Worm (Caenorhabditis elegans) whole organism, early embryonic: ENCODE data around the gene nhr-210.

Experiments
- B0310.2 ChIP-seq: sonication (generic microtip); optimal IDR thresholded peaks from 2 replicates; lab custom pipeline; 2016; ENCODE audit warnings: mild to moderate bottlenecking, missing genetic modification characterization, missing compliant biosample characterization
- F13C5.2 ChIP-seq: sonication (generic microtip); optimal IDR thresholded peaks from 2 replicates; lab custom pipeline; 2017; ENCODE audit warnings: mild to moderate bottlenecking, missing genetic modification characterization, inconsistent platforms, missing compliant biosample characterization
- aly-1 ChIP-seq: sonication (generic microtip); optimal IDR thresholded peaks from 2 replicates; lab custom pipeline; 2016; ENCODE audit warnings: missing genetic modification characterization, missing compliant biosample characterization
- ama-1 ChIP-seq: fragments of 150-350 bp; optimal IDR thresholded peaks from 2 replicates; lab custom pipeline; 2014
- ceh-13 ChIP-seq: fragments of 200-800 bp; sonication (Bioruptor generic); optimal IDR thresholded peaks from 2 replicates; lab custom pipeline; 2018; ENCODE audit warnings: mild to moderate bottlenecking, missing genetic modification characterization, missing compliant biosample characterization
- ceh-36 ChIP-seq: sonication (generic microtip); optimal IDR thresholded peaks from 2 replicates; lab custom pipeline; 2016; ENCODE audit warnings: missing genetic modification characterization, inconsistent platforms, missing compliant biosample characterization
- ets-7 ChIP-seq: sonication (generic microtip); optimal IDR thresholded peaks from 2 replicates; lab custom pipeline; 2016; ENCODE audit warnings: missing genotype, missing genetic modification characterization, missing compliant biosample characterization
- flt-1 ChIP-seq: fragments of 200-800 bp; sonication (Bioruptor generic); IDR thresholded peaks from 2 replicates; pipeline ENCODE4 v1.3.6; 2022; ENCODE audit warnings: missing genetic modification characterization, missing compliant biosample characterization
- hmbx-1 ChIP-seq: sonication (generic microtip); optimal IDR thresholded peaks from 2 replicates; lab custom pipeline; 2016; ENCODE audit warnings: mild to moderate bottlenecking, missing genetic modification characterization, missing compliant biosample characterization
- hmg-4 ChIP-seq: fragments of 200-800 bp; sonication (Bioruptor generic); optimal IDR thresholded peaks from 2 replicates; lab custom pipeline; 2018; ENCODE audit warnings: mild to moderate bottlenecking, missing genetic modification characterization, missing compliant biosample characterization
- hnd-1 ChIP-seq: sonication (generic microtip); optimal IDR thresholded peaks from 2 replicates; lab custom pipeline; 2016; ENCODE audit warnings: missing genetic modification characterization, missing compliant biosample characterization
- pes-1 ChIP-seq: fragments of 200-800 bp; sonication (Bioruptor generic); IDR thresholded peaks from 2 replicates; pipeline ENCODE4 v1.3.6; 2022; ENCODE audit warnings: missing genetic modification reagents, missing genetic modification characterization, missing compliant biosample characterization
- scrt-1 ChIP-seq: fragments of 200-800 bp; sonication (Bioruptor generic); IDR thresholded peaks from 2 replicates; pipeline ENCODE4 v1.3.6; 2022; ENCODE audit warnings: missing genetic modification characterization, missing compliant biosample characterization
- sea-1 ChIP-seq: fragments of 200-800 bp; sonication (Bioruptor generic); conservative IDR thresholded peaks from 2 replicates; pipeline ENCODE4 v1.3.6; 2022; ENCODE audit warnings: missing genetic modification characterization, missing compliant biosample characterization
- tbx-11 ChIP-seq: fragments of 200-800 bp; sonication (Bioruptor generic); IDR thresholded peaks from 2 replicates; pipeline ENCODE4 v1.3.6; 2022; ENCODE audit warnings: missing genetic modification characterization, missing compliant biosample characterization
- tbx-37 ChIP-seq: fragments of 200-800 bp; sonication (Bioruptor generic); conservative IDR thresholded peaks from 2 replicates; pipeline ENCODE4 v1.3.6; 2022; ENCODE audit warnings: missing genetic modification reagents, missing genetic modification characterization, missing compliant biosample characterization
- tra-4 ChIP-seq: sonication (generic microtip); optimal IDR thresholded peaks from 2 replicates; lab custom pipeline; 2017; ENCODE audit warnings: missing genetic modification characterization, missing compliant biosample characterization

nhr-210 gene

DNA sequence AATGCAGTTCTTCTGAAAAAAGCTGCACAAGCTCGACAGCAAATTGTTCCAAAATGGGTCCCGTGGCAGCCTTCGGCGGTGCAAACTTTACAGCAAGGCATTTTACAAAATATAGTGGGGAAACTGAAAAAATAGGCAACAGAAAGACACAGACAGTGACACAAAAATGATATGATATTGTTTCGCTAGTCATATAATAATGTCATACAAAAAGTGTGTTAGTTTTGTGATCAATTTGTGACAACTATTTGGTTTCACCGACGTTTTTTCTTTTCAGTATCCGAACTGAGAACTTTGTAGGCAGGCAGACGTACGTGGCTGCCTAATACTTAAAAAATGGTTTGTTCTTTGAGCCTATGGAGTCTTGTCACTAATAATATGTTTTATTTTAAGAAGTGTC is at the start of gene nhr-210:
nhr-210 (minus strand) TSS at position 101 of the 400 bp plus-strand sequence.
- TF ChIP-seq ama-1 (lab: Kevin White, UChicago) (no peak), ceh-13 (GFP tag; lab: Kevin White, UChicago) (no peak), tra-4 (tag; lab: Kevin White, UChicago) (no peak), aly-1 (no peak), ceh-36 (no peak), tbx-11 (GFP tag; lab: Robert Waterston, UW) (no peak), F13C5.2 (tag; lab: Kevin White, UChicago) (no peak)

DNA sequence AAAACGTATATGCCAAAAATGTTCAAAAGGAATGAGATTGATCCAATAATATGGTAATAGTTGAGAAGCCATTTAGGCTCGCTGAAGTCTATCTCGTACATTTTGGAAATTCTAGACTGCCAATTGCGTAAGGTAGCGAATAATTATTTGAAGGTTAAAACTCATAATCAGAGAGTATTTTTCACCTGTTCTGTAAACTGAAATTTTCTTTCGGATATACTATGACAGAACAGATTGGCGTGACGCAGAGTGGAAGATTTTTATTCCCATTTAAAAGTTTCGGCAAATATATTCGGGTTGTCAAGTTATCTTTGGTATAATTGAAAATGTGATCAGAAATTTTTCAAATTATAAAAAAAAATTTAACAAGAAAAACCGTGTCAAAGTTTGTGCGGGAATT is 48.8 kb upstream of the nhr-210 start, which contains the start of gene sri-72:
sri-72 (minus strand) TSS at position 101 of the 400 bp plus-strand sequence.
- TF ChIP-seq flt-1 (GFP tag; lab: Robert Waterston, UW), result no peak
- TF ChIP-seq ceh-36, result no peak
- no peak for TF ChIP-seq sea-1 (GFP tag; lab: Robert Waterston, UW)
- TF ChIP-seq tra-4 (tag; lab: Kevin White, UChicago), result no peak
- TF ChIP-seq scrt-1, result no peak
- TF ChIP-seq pes-1 (GFP tag; lab: Robert Waterston, UW), result no peak
- no peak for TF ChIP-seq hmbx-1 (tag; lab: Kevin White, UChicago)
- TF ChIP-seq hnd-1, result no peak
- no peak for TF ChIP-seq hmg-4 (GFP tag; lab: Kevin White, UChicago)
- no peak for TF ChIP-seq tbx-11 (GFP tag; lab: Robert Waterston, UW)
- no peak for TF ChIP-seq F13C5.2 (tag; lab: Kevin White, UChicago)
- TF ChIP-seq aly-1, result no peak
- no peak for TF ChIP-seq ceh-13 (GFP tag; lab: Kevin White, UChicago)

DNA sequence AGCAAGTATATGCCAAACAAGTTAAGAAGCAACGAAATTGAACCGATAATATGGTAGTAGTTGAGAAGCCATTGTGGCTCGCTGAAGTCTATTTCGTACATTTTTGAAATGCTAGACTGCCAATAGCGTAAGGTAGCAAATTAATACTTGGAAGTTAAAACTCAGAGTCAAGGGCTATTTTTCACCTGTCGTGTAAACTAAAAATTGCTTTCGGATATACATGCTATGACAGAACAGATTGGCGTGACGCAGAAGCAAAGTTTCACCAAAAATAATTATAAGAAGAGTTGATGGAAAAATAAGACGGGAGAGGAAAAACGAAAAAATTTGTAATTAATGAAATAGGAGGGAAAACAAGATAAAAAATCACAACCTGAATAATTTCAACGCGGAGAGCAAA is 46.6 kb upstream of the nhr-210 start, which contains the start of gene sri-73:
sri-73 (minus strand) TSS at position 101 of the 400 bp plus-strand sequence.
- TF ChIP-seq B0310.2 (tag; lab: Kevin White, UChicago) (no peak), flt-1 (GFP tag; lab: Robert Waterston, UW) (no peak), ceh-13 (GFP tag; lab: Kevin White, UChicago) (no peak), scrt-1 (no peak), F13C5.2 (tag; lab: Kevin White, UChicago) (no peak), sea-1 (GFP tag; lab: Robert Waterston, UW) (no peak), hnd-1 (no peak), hmg-4 (GFP tag; lab: Kevin White, UChicago) (no peak), ets-7 (tag; lab: Kevin White, UChicago) (no peak), tbx-11 (GFP tag; lab: Robert Waterston, UW) (no peak), hmbx-1 (tag; lab: Kevin White, UChicago) (no peak), aly-1 (no peak), tra-4 (tag; lab: Kevin White, UChicago) (no peak), ceh-36 (no peak)

DNA sequence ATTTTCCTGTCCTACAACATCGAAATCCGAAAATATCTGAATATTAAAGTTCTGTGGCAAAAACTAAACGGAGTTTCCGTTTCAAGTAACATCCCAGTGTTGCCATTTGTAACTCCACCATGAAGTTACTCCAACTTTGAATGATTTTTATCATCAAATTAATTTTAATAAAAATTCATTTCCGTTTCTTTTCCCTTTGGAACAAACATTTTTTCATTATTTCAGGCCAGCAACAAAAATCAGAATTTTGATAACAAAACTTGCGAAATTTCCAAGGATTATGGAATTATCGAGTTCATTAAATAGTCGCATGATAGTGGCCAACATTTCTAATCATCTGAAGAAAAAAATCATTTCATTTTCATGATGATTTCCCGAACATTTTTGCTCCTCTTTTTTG is 43.5 kb upstream of the nhr-210 start, which contains the start of gene C14C6.2:
C14C6.2 (plus strand) TSS at position 301 of the 400 bp plus-strand sequence.
- TF ChIP-seq ceh-36, result no peak
- no peak for TF ChIP-seq F13C5.2 (tag; lab: Kevin White, UChicago)
- no peak for TF ChIP-seq hmg-4 (GFP tag; lab: Kevin White, UChicago)
- no peak for TF ChIP-seq pes-1 (GFP tag; lab: Robert Waterston, UW)
- TF ChIP-seq sea-1 (GFP tag; lab: Robert Waterston, UW), result no peak
- TF ChIP-seq hmbx-1 (tag; lab: Kevin White, UChicago), result no peak
- TF ChIP-seq tbx-11 (GFP tag; lab: Robert Waterston, UW), result no peak

DNA sequence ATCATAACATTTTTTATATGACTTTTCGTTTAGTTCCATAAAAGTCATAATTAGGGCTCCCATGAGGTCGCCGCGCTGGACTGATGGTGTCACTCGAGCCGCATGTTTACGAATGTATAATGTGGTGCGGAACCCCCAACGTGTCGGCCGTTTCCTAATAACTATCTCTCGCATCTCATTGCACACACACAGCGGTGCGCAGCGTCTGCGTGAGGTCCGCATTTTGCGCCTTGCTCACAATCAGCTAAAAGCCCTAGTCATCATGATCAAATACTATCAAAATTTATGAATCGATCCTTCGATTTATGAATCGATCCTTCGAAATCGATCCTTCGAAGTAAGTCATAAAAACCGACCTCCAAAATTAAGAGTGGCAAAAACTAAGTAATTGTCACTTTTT is 40.6 kb upstream of the nhr-210 start, which contains the start of gene srx-7:
srx-7 (plus strand) TSS at position 256 of the 400 bp plus-strand sequence.
- no peak for TF ChIP-seq ceh-13 (GFP tag; lab: Kevin White, UChicago)
- TF ChIP-seq hnd-1, result no peak
- no peak for TF ChIP-seq aly-1
- TF ChIP-seq flt-1 (GFP tag; lab: Robert Waterston, UW), result no peak
- TF ChIP-seq hmg-4 (GFP tag; lab: Kevin White, UChicago), result no peak
- TF ChIP-seq tra-4 (tag; lab: Kevin White, UChicago), result no peak
- TF ChIP-seq pes-1 (GFP tag; lab: Robert Waterston, UW), result no peak
- TF ChIP-seq hmbx-1 (tag; lab: Kevin White, UChicago), result no peak

DNA sequence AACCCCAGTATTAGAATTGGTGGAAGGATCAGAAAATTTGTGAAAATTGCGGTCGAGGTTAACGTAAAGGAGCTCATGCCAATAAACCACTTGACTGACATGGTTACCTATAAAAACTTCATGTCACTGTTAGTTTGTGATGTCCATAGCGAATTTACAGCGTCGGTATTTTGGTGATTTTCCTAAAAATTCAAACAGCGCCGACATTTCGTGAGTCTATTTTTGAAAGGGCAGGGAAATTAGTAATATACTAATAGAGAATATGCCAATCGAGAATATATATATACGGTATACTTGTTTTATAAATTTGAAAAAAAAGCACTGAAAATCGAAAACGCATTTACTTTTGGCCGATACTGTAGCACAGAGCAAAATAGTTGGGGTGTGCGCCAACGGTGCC is 36.7 kb upstream of the nhr-210 start, which contains the start of gene srx-8:
srx-8 (minus strand) TSS at position 101 of the 400 bp plus-strand sequence.
- TF ChIP-seq ama-1 (lab: Kevin White, UChicago), result no peak
- TF ChIP-seq sea-1 (GFP tag; lab: Robert Waterston, UW), result no peak
- no peak for TF ChIP-seq ets-7 (tag; lab: Kevin White, UChicago)
- TF ChIP-seq tra-4 (tag; lab: Kevin White, UChicago), result no peak
- no peak for TF ChIP-seq tbx-37 (GFP tag; lab: Robert Waterston, UW)
- no peak for TF ChIP-seq tbx-11 (GFP tag; lab: Robert Waterston, UW)
- no peak for TF ChIP-seq pes-1 (GFP tag; lab: Robert Waterston, UW)
- TF ChIP-seq B0310.2 (tag; lab: Kevin White, UChicago), result no peak
- no peak for TF ChIP-seq scrt-1
- TF ChIP-seq hmbx-1 (tag; lab: Kevin White, UChicago), result no peak
- no peak for TF ChIP-seq hnd-1
- TF ChIP-seq ceh-36, result no peak
- no peak for TF ChIP-seq F13C5.2 (tag; lab: Kevin White, UChicago)
- no peak for TF ChIP-seq flt-1 (GFP tag; lab: Robert Waterston, UW)
- no peak for TF ChIP-seq aly-1
- no peak for TF ChIP-seq ceh-13 (GFP tag; lab: Kevin White, UChicago)
- no peak for TF ChIP-seq hmg-4 (GFP tag; lab: Kevin White, UChicago)

DNA sequence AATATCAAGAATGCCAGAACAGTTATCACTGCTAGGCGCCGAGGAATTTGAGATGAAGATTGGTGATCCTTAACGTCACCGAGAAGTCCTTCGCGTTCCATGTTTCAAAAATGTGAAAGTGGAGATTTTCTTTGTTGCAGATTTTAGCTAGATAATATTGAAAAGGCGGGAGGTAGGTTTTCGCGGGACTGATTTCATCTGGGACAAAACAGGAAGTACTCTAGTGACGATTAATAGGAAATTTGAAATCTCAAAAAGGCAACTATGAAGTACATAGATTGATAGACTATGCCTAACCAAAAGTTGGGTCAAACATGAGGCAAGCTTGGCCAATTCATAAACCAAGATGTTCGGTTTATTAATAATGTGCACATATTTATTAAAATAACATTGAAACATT is 33.7 kb upstream of the nhr-210 start, which contains the start of gene C14C6.8:
C14C6.8 (minus strand) TSS at position 101 of the 400 bp plus-strand sequence.
- TF ChIP-seq ets-7 (tag; lab: Kevin White, UChicago) (no peak), hmbx-1 (tag; lab: Kevin White, UChicago) (no peak), pes-1 (GFP tag; lab: Robert Waterston, UW) (no peak), scrt-1 (no peak), F13C5.2 (tag; lab: Kevin White, UChicago) (no peak), aly-1 (no peak)
